Worm (Caenorhabditis elegans) whole organism, L2 larva: ENCODE measurements around the gene ugt-47.

Experiments used
- Y55F3AM.14 ChIP-seq: fragments of 200-800 bp; sonication (Bioruptor generic); optimal IDR thresholded peaks from 2 replicates; lab custom pipeline; 2018; ENCODE audit warnings: mild to moderate bottlenecking, missing genetic modification characterization, missing compliant biosample characterization
- ZK546.5 ChIP-seq: sonication (generic microtip); optimal IDR thresholded peaks from 2 replicates; lab custom pipeline; 2017; ENCODE audit warnings: missing biosample characterization, missing genetic modification characterization
- ama-1 ChIP-seq: fragments of 150-350 bp; optimal IDR thresholded peaks from 2 replicates; lab custom pipeline; 2018; ENCODE audit warnings: inconsistent platforms
- ceh-82 ChIP-seq: fragments of 150-350 bp; optimal IDR thresholded peaks from 2 replicates; lab custom pipeline; 2014; ENCODE audit warnings: missing biosample characterization, missing genetic modification characterization
- dmd-4 ChIP-seq: sonication (generic microtip); optimal IDR thresholded peaks from 2 replicates; lab custom pipeline; 2017; ENCODE audit warnings: missing biosample characterization, missing genetic modification characterization
- egl-27 ChIP-seq: sonication (generic microtip); optimal IDR thresholded peaks from 3 replicates; lab custom pipeline; 2017; ENCODE audit warnings: missing biosample characterization, missing genetic modification reagents, missing genetic modification characterization
- elt-1 ChIP-seq: fragments of 150-350 bp; optimal IDR thresholded peaks from 2 replicates; lab custom pipeline; 2014; ENCODE audit warnings: missing biosample characterization, missing genetic modification characterization
- lin-13 ChIP-seq: fragments of 150-350 bp; optimal IDR thresholded peaks from 2 replicates; lab custom pipeline; 2014; ENCODE audit warnings: missing biosample characterization, missing genetic modification reagents, missing genetic modification characterization
- mdl-1 ChIP-seq, 2 experiments: fragments of 150-350 bp in 1 of 2; sonication (generic microtip) in 1 of 2; optimal IDR thresholded peaks; 2 replicates each; lab custom pipeline; 2017; ENCODE audit warnings: missing biosample characterization in 2 of 2, missing genetic modification characterization in 2 of 2
- nhr-12 ChIP-seq: fragments of 150-350 bp; optimal IDR thresholded peaks from 2 replicates; lab custom pipeline; 2014; ENCODE audit warnings: missing biosample characterization, missing genetic modification characterization
- nhr-237 ChIP-seq: fragments of 150-350 bp; optimal IDR thresholded peaks from 2 replicates; lab custom pipeline; 2014; ENCODE audit warnings: missing biosample characterization, missing genetic modification characterization
- nhr-25 ChIP-seq: fragments of 150-350 bp; sonication (generic microtip); optimal IDR thresholded peaks from 3 replicates; lab custom pipeline; 2014; ENCODE audit warnings: missing biosample characterization, missing genetic modification characterization
- unc-62 ChIP-seq: fragments of 150-350 bp; optimal IDR thresholded peaks from 2 replicates; lab custom pipeline; 2014; ENCODE audit warnings: missing biosample characterization, missing genetic modification reagents, missing genetic modification characterization
- zag-1 ChIP-seq: fragments of 150-350 bp; optimal IDR thresholded peaks from 2 replicates; lab custom pipeline; 2014; ENCODE audit warnings: missing biosample characterization, missing genetic modification characterization

DNA sequence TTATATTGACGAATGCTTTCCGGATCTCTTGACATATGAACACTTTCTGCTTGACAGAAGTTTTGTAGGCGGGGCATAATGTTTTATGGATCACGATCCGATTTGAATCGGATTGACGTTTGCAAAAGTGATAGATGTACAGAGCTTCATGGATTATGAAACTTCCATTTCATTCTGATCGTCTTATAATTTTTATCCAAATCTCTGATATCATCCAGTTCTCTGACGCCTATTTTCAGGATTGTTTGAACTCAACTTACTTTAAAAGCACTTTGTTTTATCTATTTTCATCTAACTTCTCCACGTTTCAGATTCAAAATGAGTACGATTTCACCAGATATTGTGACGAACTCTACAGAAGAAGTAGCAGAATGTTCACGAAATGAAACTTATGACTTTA lies 31.6 kb downstream of the ugt-47 start, which contains the start of gene npr-39:
- TF ChIP-seq zag-1 (tag; lab: Kevin White, UChicago) = no peak
- no peak for TF ChIP-seq mdl-1 (tag; optimal IDR thresholded peaks at IDR 0.05; lab: Kevin White, UChicago)
- no peak for TF ChIP-seq ama-1 (lab: Kevin White, UChicago)
- TF ChIP-seq ceh-82 (tag; lab: Kevin White, UChicago) = no peak
- TF ChIP-seq nhr-12 = no peak
- no peak for TF ChIP-seq Y55F3AM.14 (GFP tag; lab: Kevin White, UChicago)
- no peak for TF ChIP-seq unc-62 (GFP tag; lab: Kevin White, UChicago)
- TF ChIP-seq ZK546.5 (tag; lab: Kevin White, UChicago) = no peak
- no peak for TF ChIP-seq egl-27
- no peak for TF ChIP-seq lin-13 (GFP tag; lab: Kevin White, UChicago)
- no peak for TF ChIP-seq nhr-25 (tag; lab: Kevin White, UChicago)
- no peak for TF ChIP-seq nhr-237 (tag; lab: Kevin White, UChicago)
- no peak for TF ChIP-seq dmd-4 (tag; lab: Kevin White, UChicago)
- no peak for TF ChIP-seq elt-1
